Worm (Caenorhabditis elegans): ENCODE measurements around the gene F25G6.1.
A peak's percentile ranks its signal among the peaks of the same experiment; 100 is the strongest.

F25G6.1 gene

DNA sequence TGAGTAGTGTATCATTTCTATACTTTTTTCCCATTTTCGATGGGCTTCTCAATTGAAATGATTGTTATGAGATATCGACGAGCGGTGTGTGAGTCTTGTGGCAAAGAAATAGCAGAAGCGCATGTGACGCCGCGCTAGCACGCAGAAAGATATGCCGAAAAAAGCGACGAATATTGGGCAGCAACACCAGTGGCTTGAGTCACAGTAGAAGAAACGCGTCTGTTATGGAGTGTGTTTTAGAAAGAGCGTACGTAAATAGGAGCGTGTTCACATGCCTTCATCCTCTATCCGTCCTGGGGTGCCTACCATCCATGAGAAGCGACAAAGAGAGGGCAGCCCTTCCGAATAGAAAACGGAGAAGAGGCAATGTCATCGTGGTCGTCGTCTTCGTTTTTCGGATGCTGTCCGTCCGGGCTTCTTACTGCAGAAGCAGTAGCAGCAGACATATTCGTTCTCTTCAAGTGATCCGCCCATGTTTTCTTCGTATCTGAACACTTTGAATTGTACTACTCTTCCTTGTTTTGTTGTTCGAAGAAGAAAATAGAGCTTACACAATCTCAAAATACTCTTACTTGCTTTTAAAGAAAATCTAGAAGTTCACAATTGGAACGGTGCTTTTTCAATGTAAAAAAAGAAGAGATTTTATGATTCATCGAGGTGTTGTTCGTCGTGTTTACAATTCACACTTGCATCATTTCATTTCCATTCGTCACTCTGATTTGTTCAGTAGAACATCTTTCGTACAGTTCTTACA, 35.1 kb downstream of the F25G6.1 start:
- TF ChIP-seq nhr-21 (tag; optimal IDR thresholded peaks at IDR 0.05) (peak; percentile 50), dmd-4 (tag; optimal IDR thresholded peaks at IDR 0.05) (no peak), sma-9 (GFP tag; optimal IDR thresholded peaks at IDR 0.05) (no peak), sma-9 (tag; optimal IDR thresholded peaks at IDR 0.05) (no peak), ceh-82 (tag; optimal IDR thresholded peaks at IDR 0.05) (no peak), unc-55 (GFP tag; optimal IDR thresholded peaks at IDR 0.05) (peak; percentile 17), nhr-129 (tag; optimal IDR thresholded peaks at IDR 0.05) (peak; percentile 45), nhr-77 (tag; optimal IDR thresholded peaks at IDR 0.05) (no peak), mdl-1 (tag; optimal IDR thresholded peaks at IDR 0.05) (peak in 1 of 2 experiments; percentile 16), snpc-4 (tag; optimal IDR thresholded peaks at IDR 0.05) (no peak), sma-3 (GFP tag; optimal IDR thresholded peaks at IDR 0.05) (no peak), mbf-1 (tag; optimal IDR thresholded peaks at IDR 0.05) (no peak), F13H6.1 (tag; optimal IDR thresholded peaks at IDR 0.05) (peak; percentile 10), ztf-1 (GFP tag; conservative IDR thresholded peaks at IDR 0.05) (no peak), ZK546.5 (tag; optimal IDR thresholded peaks at IDR 0.05) (no peak), Y55F3AM.14 (GFP tag; optimal IDR thresholded peaks at IDR 0.05) (no peak), lin-11 (tag; optimal IDR thresholded peaks at IDR 0.05) (no peak), sem-4 (tag; optimal IDR thresholded peaks at IDR 0.05) (no peak), nhr-10 (tag; optimal IDR thresholded peaks at IDR 0.05) (no peak), crh-2 (tag; optimal IDR thresholded peaks at IDR 0.05) (no peak), nhr-12 (tag; optimal IDR thresholded peaks at IDR 0.05) (no peak), C34F6.9 (tag; optimal IDR thresholded peaks at IDR 0.05) (no peak), fos-1 (tag; optimal IDR thresholded peaks at IDR 0.05) (peak; percentile 7), nhr-11 (tag; optimal IDR thresholded peaks at IDR 0.05) (no peak), nhr-6 (tag; optimal IDR thresholded peaks at IDR 0.05) (no peak), mab-5 (tag; optimal IDR thresholded peaks at IDR 0.05) (no peak)

DNA sequence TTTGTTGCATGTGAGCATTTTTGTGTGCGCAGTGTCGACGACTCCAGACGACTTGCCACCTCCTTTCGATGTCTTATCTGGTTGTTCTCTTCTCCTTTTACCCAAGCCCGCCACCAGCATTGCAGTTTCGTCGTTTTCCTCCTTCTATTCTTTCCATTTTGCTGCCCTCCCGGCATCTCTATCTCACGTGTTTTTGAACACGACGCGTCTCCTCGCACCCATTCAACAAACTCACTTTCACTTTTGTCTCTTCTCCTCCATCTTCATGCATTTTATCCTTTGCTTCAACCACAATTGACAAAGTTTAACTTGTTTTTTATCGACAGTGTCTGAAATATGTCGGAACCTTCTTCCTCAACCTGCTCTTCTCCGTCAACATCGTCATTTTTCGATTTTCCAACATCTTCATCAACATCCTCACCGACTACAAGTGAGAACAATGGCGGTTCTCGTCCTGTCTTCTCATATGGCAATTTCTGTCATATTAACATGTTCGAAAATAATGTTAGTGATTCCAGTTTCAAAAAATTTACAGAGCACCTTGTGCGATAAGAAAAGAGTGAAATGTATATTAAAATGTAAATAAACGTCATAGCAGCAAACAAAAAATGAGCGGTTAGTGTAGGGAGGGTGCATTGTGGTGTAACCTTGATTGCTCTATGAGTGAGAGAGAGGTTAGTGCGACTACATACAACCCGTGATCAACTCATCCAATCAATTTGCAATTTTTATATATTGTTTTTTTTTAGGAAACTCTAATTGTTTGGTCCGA, 36.0 kb downstream of the F25G6.1 start, which contains the start of gene fip-4:
Gene fip-4, minus strand, starts transcription at position 636 of the 772 bp plus-strand sequence.
- no peak for TF ChIP-seq mab-5 (tag; optimal IDR thresholded peaks at IDR 0.05)
- peak in 1 of 2 experiments; percentile 34 for TF ChIP-seq mdl-1 (tag; optimal IDR thresholded peaks at IDR 0.05)
- peak in 1 of 2 experiments; percentile 22 for TF ChIP-seq lsy-2 (tag; optimal IDR thresholded peaks at IDR 0.05)
- TF ChIP-seq nhr-23 (tag; optimal IDR thresholded peaks at IDR 0.05) = no peak
- TF ChIP-seq sma-9 (GFP tag; optimal IDR thresholded peaks at IDR 0.05) = peak; percentile 70
- no peak for TF ChIP-seq sma-9 (tag; optimal IDR thresholded peaks at IDR 0.05)
- TF ChIP-seq egl-27 (tag; optimal IDR thresholded peaks at IDR 0.05) = no peak
- peak; percentile 98 for TF ChIP-seq blmp-1 (tag; optimal IDR thresholded peaks at IDR 0.05; ENCODE audit: insufficient read depth)
- TF ChIP-seq nhr-21 (tag; optimal IDR thresholded peaks at IDR 0.05) = peak; percentile 44
- peak; percentile 55 for TF ChIP-seq ama-1 (optimal IDR thresholded peaks at IDR 0.05)
- peak; percentile 29 for TF ChIP-seq sma-3 (GFP tag; optimal IDR thresholded peaks at IDR 0.05)
- peak; percentile 46 for TF ChIP-seq nhr-129 (tag; optimal IDR thresholded peaks at IDR 0.05)
- TF ChIP-seq C34F6.9 (tag; optimal IDR thresholded peaks at IDR 0.05) = peak; percentile 45
- no peak for TF ChIP-seq ztf-1 (GFP tag; conservative IDR thresholded peaks at IDR 0.05)
- TF ChIP-seq nhr-25 (tag; optimal IDR thresholded peaks at IDR 0.05) = peak; percentile 79
- peak; percentile 7 for TF ChIP-seq F13H6.1 (tag; optimal IDR thresholded peaks at IDR 0.05)
- peak; percentile 43 for TF ChIP-seq fos-1 (tag; optimal IDR thresholded peaks at IDR 0.05)
- peak; percentile 28 for TF ChIP-seq sem-4 (tag; optimal IDR thresholded peaks at IDR 0.05)

DNA sequence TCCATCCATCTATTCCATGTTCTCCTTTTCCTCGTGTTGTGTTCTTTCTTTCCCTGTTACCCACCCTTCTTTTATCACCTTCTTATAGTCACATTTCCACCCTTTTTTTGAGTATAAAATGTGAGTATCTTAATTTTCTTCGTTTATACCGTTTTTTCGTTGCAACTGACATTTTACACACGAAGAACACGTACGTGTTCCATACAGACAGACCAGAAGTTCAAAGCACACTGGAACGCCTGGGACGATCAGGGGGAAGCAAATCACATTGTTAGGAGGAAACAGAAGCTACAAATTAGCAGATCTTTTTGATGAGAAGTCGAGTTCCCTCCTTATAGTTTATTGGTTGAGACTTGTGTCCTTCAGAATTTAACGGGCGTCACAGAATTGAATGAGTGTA, 40.8 kb downstream of the F25G6.1 start:
- TF ChIP-seq egl-27 (tag; optimal IDR thresholded peaks at IDR 0.05) (no peak), fos-1 (tag; optimal IDR thresholded peaks at IDR 0.05) (no peak), nhr-12 (tag; optimal IDR thresholded peaks at IDR 0.05) (no peak), ZK546.5 (tag; optimal IDR thresholded peaks at IDR 0.05) (no peak), lsy-2 (tag; optimal IDR thresholded peaks at IDR 0.05) (no peak), ztf-11 (tag; optimal IDR thresholded peaks at IDR 0.05) (no peak), ztf-1 (GFP tag; conservative IDR thresholded peaks at IDR 0.05) (no peak), dmd-4 (tag; optimal IDR thresholded peaks at IDR 0.05) (no peak), unc-39 (tag; optimal IDR thresholded peaks at IDR 0.05) (no peak), nhr-10 (tag; optimal IDR thresholded peaks at IDR 0.05) (no peak), zag-1 (tag; optimal IDR thresholded peaks at IDR 0.05) (no peak)
